Fruit fly (Drosophila melanogaster): ENCODE results near the gene Cht6.

DNA sequence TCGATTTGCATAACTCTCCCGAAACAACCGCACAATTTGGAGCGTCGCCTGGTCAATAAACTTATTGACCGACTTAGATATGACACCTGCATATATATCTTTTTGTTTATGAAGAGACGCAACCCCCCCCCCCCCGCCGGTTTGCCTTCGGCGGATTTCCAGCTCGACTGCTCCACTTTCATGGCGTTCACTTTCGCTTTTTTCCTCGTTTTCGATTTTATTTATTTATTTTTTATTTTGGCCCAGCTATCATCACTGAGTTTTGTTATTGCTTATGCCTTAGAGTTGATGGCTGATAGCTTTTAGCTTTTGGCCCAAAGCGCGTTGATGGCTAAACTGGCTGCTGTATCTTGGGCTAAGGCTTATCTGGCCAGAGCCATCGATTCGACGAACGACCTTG lies 40.7 kb upstream of the Cht6 start:
- TF ChIP-seq OdsH (GFP tag; optimal IDR thresholded peaks at IDR 0.05) (no peak), lz (GFP tag; optimal IDR thresholded peaks at IDR 0.05) (no peak), spab (GFP tag; optimal IDR thresholded peaks at IDR 0.05) (no peak), vri (GFP tag; optimal IDR thresholded peaks at IDR 0.05) (no peak), CG3032 (tag; optimal IDR thresholded peaks at IDR 0.05) (no peak), Hr4 (GFP tag; optimal IDR thresholded peaks at IDR 0.05) (no peak), pdm3 (GFP tag; optimal IDR thresholded peaks at IDR 0.05) (no peak), CG10669 (GFP tag; optimal IDR thresholded peaks at IDR 0.05) (no peak), CG31627 (GFP tag; optimal IDR thresholded peaks at IDR 0.05) (no peak), fd85E (GFP tag; optimal IDR thresholded peaks at IDR 0.05) (no peak), esn (GFP tag; optimal IDR thresholded peaks at IDR 0.05) (no peak), Ets21C (GFP tag; optimal IDR thresholded peaks at IDR 0.05) (no peak), Sox15 (GFP tag; optimal IDR thresholded peaks at IDR 0.05) (no peak), achi (GFP tag; optimal IDR thresholded peaks at IDR 0.05) (no peak)
